Worm (Caenorhabditis elegans) whole organism, midembryonic: ENCODE measurements around the gene C03F11.4.

Experiments
- T22C8.4 ChIP-seq: fragments of 200-800 bp; sonication (Bioruptor generic); IDR thresholded peaks from 2 replicates; pipeline ENCODE4 v1.3.6; 2022; ENCODE audit warnings: missing genetic modification characterization, missing compliant biosample characterization
- cog-1 ChIP-seq: sonication (generic microtip); optimal IDR thresholded peaks from 2 replicates; lab custom pipeline; 2016; ENCODE audit warnings: missing genetic modification characterization, missing compliant biosample characterization
- flt-1 ChIP-seq: fragments of 200-800 bp; sonication (Bioruptor generic); IDR thresholded peaks from 2 replicates; pipeline ENCODE4 v1.3.6; 2022; ENCODE audit warnings: missing genetic modification characterization, missing compliant biosample characterization
- klf-2 ChIP-seq: fragments of 200-800 bp; sonication (Bioruptor generic); conservative IDR thresholded peaks from 2 replicates; pipeline ENCODE4 v1.3.6; 2022; ENCODE audit warnings: missing genetic modification reagents, missing genetic modification characterization, missing compliant biosample characterization
- med-1 ChIP-seq: sonication (generic microtip); optimal IDR thresholded peaks from 2 replicates; lab custom pipeline; 2017; ENCODE audit warnings: missing genetic modification characterization, mild to moderate bottlenecking, missing compliant biosample characterization, antibody characterized with exemption, missing genetic modification reagents; ENCODE audit not compliant: insufficient read depth
- ref-1 ChIP-seq: fragments of 200-800 bp; sonication (Bioruptor generic); conservative IDR thresholded peaks from 2 replicates; pipeline ENCODE4 v1.3.6; 2022; ENCODE audit warnings: missing genetic modification reagents, missing genetic modification characterization, missing compliant biosample characterization
- tab-1 ChIP-seq: fragments of 200-800 bp; sonication (Bioruptor generic); IDR thresholded peaks from 2 replicates; pipeline ENCODE4 v1.3.6; 2022; ENCODE audit warnings: missing genetic modification characterization, missing compliant biosample characterization
- ztf-23 ChIP-seq: fragments of 200-800 bp; sonication (Bioruptor generic); IDR thresholded peaks from 2 replicates; pipeline ENCODE4 v1.3.6; 2022; ENCODE audit warnings: missing genetic modification reagents, missing genetic modification characterization, missing compliant biosample characterization
- ztf-29 ChIP-seq: fragments of 200-800 bp; sonication (Bioruptor generic); IDR thresholded peaks from 2 replicates; pipeline ENCODE4 v1.3.6; 2022; ENCODE audit warnings: missing genetic modification reagents, missing genetic modification characterization, missing compliant biosample characterization

ce11 chrX:5413510-5413909 lies 7.3 kb upstream of the C03F11.4 start, which contains the start of gene pks-1:
- TF ChIP-seq ztf-23 (GFP tag; lab: Robert Waterston, UW) (no peak), tab-1 (GFP tag; lab: Robert Waterston, UW) (no peak), klf-2 (GFP tag; lab: Robert Waterston, UW) (no peak), cog-1 (tag; lab: Kevin White, UChicago) (no peak), ztf-29 (GFP tag; lab: Robert Waterston, UW) (no peak), ref-1 (GFP tag; lab: Robert Waterston, UW) (no peak), flt-1 (GFP tag; lab: Robert Waterston, UW) (no peak), T22C8.4 (GFP tag; lab: Robert Waterston, UW) (no peak), med-1 (GFP tag; lab: Kevin White, UChicago) (no peak)
